Worm (Caenorhabditis elegans) whole organism, early embryonic: ENCODE measurements around the gene F22F7.12.

Experiments
- B0310.2 ChIP-seq: sonication (generic microtip); optimal IDR thresholded peaks from 2 replicates; lab custom pipeline; 2016; ENCODE audit warnings: mild to moderate bottlenecking, missing genetic modification characterization, missing compliant biosample characterization
- F13C5.2 ChIP-seq: sonication (generic microtip); optimal IDR thresholded peaks from 2 replicates; lab custom pipeline; 2017; ENCODE audit warnings: mild to moderate bottlenecking, missing genetic modification characterization, inconsistent platforms, missing compliant biosample characterization
- aly-1 ChIP-seq: sonication (generic microtip); optimal IDR thresholded peaks from 2 replicates; lab custom pipeline; 2016; ENCODE audit warnings: missing genetic modification characterization, missing compliant biosample characterization
- ama-1 ChIP-seq: fragments of 150-350 bp; optimal IDR thresholded peaks from 2 replicates; lab custom pipeline; 2014
- ceh-13 ChIP-seq: fragments of 200-800 bp; sonication (Bioruptor generic); optimal IDR thresholded peaks from 2 replicates; lab custom pipeline; 2018; ENCODE audit warnings: mild to moderate bottlenecking, missing genetic modification characterization, missing compliant biosample characterization
- ets-7 ChIP-seq: sonication (generic microtip); optimal IDR thresholded peaks from 2 replicates; lab custom pipeline; 2016; ENCODE audit warnings: missing genotype, missing genetic modification characterization, missing compliant biosample characterization
- flt-1 ChIP-seq: fragments of 200-800 bp; sonication (Bioruptor generic); IDR thresholded peaks from 2 replicates; pipeline ENCODE4 v1.3.6; 2022; ENCODE audit warnings: missing genetic modification characterization, missing compliant biosample characterization
- hmbx-1 ChIP-seq: sonication (generic microtip); optimal IDR thresholded peaks from 2 replicates; lab custom pipeline; 2016; ENCODE audit warnings: mild to moderate bottlenecking, missing genetic modification characterization, missing compliant biosample characterization
- hnd-1 ChIP-seq: sonication (generic microtip); optimal IDR thresholded peaks from 2 replicates; lab custom pipeline; 2016; ENCODE audit warnings: missing genetic modification characterization, missing compliant biosample characterization
- scrt-1 ChIP-seq: fragments of 200-800 bp; sonication (Bioruptor generic); IDR thresholded peaks from 2 replicates; pipeline ENCODE4 v1.3.6; 2022; ENCODE audit warnings: missing genetic modification characterization, missing compliant biosample characterization
- sea-1 ChIP-seq: fragments of 200-800 bp; sonication (Bioruptor generic); conservative IDR thresholded peaks from 2 replicates; pipeline ENCODE4 v1.3.6; 2022; ENCODE audit warnings: missing genetic modification characterization, missing compliant biosample characterization
- tbx-11 ChIP-seq: fragments of 200-800 bp; sonication (Bioruptor generic); IDR thresholded peaks from 2 replicates; pipeline ENCODE4 v1.3.6; 2022; ENCODE audit warnings: missing genetic modification characterization, missing compliant biosample characterization
- tbx-37 ChIP-seq: fragments of 200-800 bp; sonication (Bioruptor generic); conservative IDR thresholded peaks from 2 replicates; pipeline ENCODE4 v1.3.6; 2022; ENCODE audit warnings: missing genetic modification reagents, missing genetic modification characterization, missing compliant biosample characterization
- tra-4 ChIP-seq: sonication (generic microtip); optimal IDR thresholded peaks from 2 replicates; lab custom pipeline; 2017; ENCODE audit warnings: missing genetic modification characterization, missing compliant biosample characterization

- TF ChIP-seq F13C5.2 (no peak), ets-7 (tag; lab: Kevin White, UChicago) (no peak), sea-1 (no peak), hnd-1 (no peak), ama-1 (lab: Kevin White, UChicago) (no peak), ceh-13 (GFP tag; lab: Kevin White, UChicago) (no peak), hmbx-1 (no peak), tbx-11 (GFP tag; lab: Robert Waterston, UW) (no peak), tbx-37 (GFP tag; lab: Robert Waterston, UW) (no peak), B0310.2 (tag; lab: Kevin White, UChicago) (no peak), flt-1 (GFP tag; lab: Robert Waterston, UW) (no peak), tra-4 (tag; lab: Kevin White, UChicago) (no peak), aly-1 (tag; lab: Kevin White, UChicago) (no peak), scrt-1 (GFP tag; lab: Robert Waterston, UW) (no peak)
Measured at ce11 chrV:2133512-2133911, 10.8 kb downstream of the F22F7.12 start.
